Worm (Caenorhabditis elegans) whole organism, early embryonic: Measurements from ENCODE around the gene C30G4.2.
A peak's percentile ranks its signal among the peaks of the same experiment; 100 is the strongest.

Source experiments
- B0310.2 ChIP-seq: sonication (generic microtip); optimal IDR thresholded peaks from 2 replicates; lab custom pipeline; 2016; ENCODE audit warnings: mild to moderate bottlenecking, missing genetic modification characterization, missing compliant biosample characterization
- F13C5.2 ChIP-seq: sonication (generic microtip); optimal IDR thresholded peaks from 2 replicates; lab custom pipeline; 2017; ENCODE audit warnings: mild to moderate bottlenecking, missing genetic modification characterization, inconsistent platforms, missing compliant biosample characterization
- aly-1 ChIP-seq: sonication (generic microtip); optimal IDR thresholded peaks from 2 replicates; lab custom pipeline; 2016; ENCODE audit warnings: missing genetic modification characterization, missing compliant biosample characterization
- ama-1 ChIP-seq: fragments of 150-350 bp; optimal IDR thresholded peaks from 2 replicates; lab custom pipeline; 2014
- ceh-13 ChIP-seq: fragments of 200-800 bp; sonication (Bioruptor generic); optimal IDR thresholded peaks from 2 replicates; lab custom pipeline; 2018; ENCODE audit warnings: mild to moderate bottlenecking, missing genetic modification characterization, missing compliant biosample characterization
- ceh-36 ChIP-seq: sonication (generic microtip); optimal IDR thresholded peaks from 2 replicates; lab custom pipeline; 2016; ENCODE audit warnings: missing genetic modification characterization, inconsistent platforms, missing compliant biosample characterization
- ets-7 ChIP-seq: sonication (generic microtip); optimal IDR thresholded peaks from 2 replicates; lab custom pipeline; 2016; ENCODE audit warnings: missing genotype, missing genetic modification characterization, missing compliant biosample characterization
- flt-1 ChIP-seq: fragments of 200-800 bp; sonication (Bioruptor generic); IDR thresholded peaks from 2 replicates; pipeline ENCODE4 v1.3.6; 2022; ENCODE audit warnings: missing genetic modification characterization, missing compliant biosample characterization
- hmbx-1 ChIP-seq: sonication (generic microtip); optimal IDR thresholded peaks from 2 replicates; lab custom pipeline; 2016; ENCODE audit warnings: mild to moderate bottlenecking, missing genetic modification characterization, missing compliant biosample characterization
- hmg-4 ChIP-seq: fragments of 200-800 bp; sonication (Bioruptor generic); optimal IDR thresholded peaks from 2 replicates; lab custom pipeline; 2018; ENCODE audit warnings: mild to moderate bottlenecking, missing genetic modification characterization, missing compliant biosample characterization
- hnd-1 ChIP-seq: sonication (generic microtip); optimal IDR thresholded peaks from 2 replicates; lab custom pipeline; 2016; ENCODE audit warnings: missing genetic modification characterization, missing compliant biosample characterization
- pes-1 ChIP-seq: fragments of 200-800 bp; sonication (Bioruptor generic); IDR thresholded peaks from 2 replicates; pipeline ENCODE4 v1.3.6; 2022; ENCODE audit warnings: missing genetic modification reagents, missing genetic modification characterization, missing compliant biosample characterization
- scrt-1 ChIP-seq: fragments of 200-800 bp; sonication (Bioruptor generic); IDR thresholded peaks from 2 replicates; pipeline ENCODE4 v1.3.6; 2022; ENCODE audit warnings: missing genetic modification characterization, missing compliant biosample characterization
- sea-1 ChIP-seq: fragments of 200-800 bp; sonication (Bioruptor generic); conservative IDR thresholded peaks from 2 replicates; pipeline ENCODE4 v1.3.6; 2022; ENCODE audit warnings: missing genetic modification characterization, missing compliant biosample characterization
- tbx-11 ChIP-seq: fragments of 200-800 bp; sonication (Bioruptor generic); IDR thresholded peaks from 2 replicates; pipeline ENCODE4 v1.3.6; 2022; ENCODE audit warnings: missing genetic modification characterization, missing compliant biosample characterization
- tbx-37 ChIP-seq: fragments of 200-800 bp; sonication (Bioruptor generic); conservative IDR thresholded peaks from 2 replicates; pipeline ENCODE4 v1.3.6; 2022; ENCODE audit warnings: missing genetic modification reagents, missing genetic modification characterization, missing compliant biosample characterization
- tra-4 ChIP-seq: sonication (generic microtip); optimal IDR thresholded peaks from 2 replicates; lab custom pipeline; 2017; ENCODE audit warnings: missing genetic modification characterization, missing compliant biosample characterization

C30G4.2 gene

ce11 chrX:17054121-17054520, 8.7 kb upstream of the C30G4.2 start:
- TF ChIP-seq B0310.2 (no peak), aly-1 (tag; lab: Kevin White, UChicago) (no peak)

DNA sequence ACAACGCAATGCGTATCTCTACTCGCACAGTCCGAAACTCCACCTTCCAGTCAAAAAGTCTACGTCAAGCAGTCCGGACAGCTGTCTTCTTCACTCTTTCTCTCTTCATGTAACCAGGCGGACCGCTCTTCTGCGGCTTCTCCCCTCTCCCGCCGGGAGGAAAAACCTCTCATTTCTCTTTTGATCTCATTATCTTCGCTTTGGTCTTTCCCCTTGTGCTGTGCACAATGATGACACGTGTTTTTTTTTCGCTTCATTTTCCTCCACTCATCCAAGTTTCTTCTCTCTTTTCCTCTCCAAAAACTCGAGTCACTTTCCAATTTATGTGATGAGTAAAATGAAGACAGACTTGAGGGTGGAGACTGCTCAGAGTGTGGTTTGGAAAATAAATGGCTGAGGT, 2.5 kb downstream of the C30G4.2 start, which contains the start of gene F35B3.7:
F35B3.7 (minus strand) TSS at position 133 of the 400 bp plus-strand sequence.
- TF ChIP-seq tbx-37 (GFP tag; lab: Robert Waterston, UW) (no peak), hmbx-1 (no peak), pes-1 (GFP tag; lab: Robert Waterston, UW) (no peak)

- TF ChIP-seq hnd-1 (tag; lab: Kevin White, UChicago) = no peak
- no peak for TF ChIP-seq flt-1 (GFP tag; lab: Robert Waterston, UW)
- no peak for TF ChIP-seq hmbx-1
- no peak for TF ChIP-seq ceh-36 (tag; lab: Kevin White, UChicago)
- no peak for TF ChIP-seq sea-1 (GFP tag; lab: Robert Waterston, UW)
- no peak for TF ChIP-seq ama-1
- TF ChIP-seq F13C5.2 (tag; lab: Kevin White, UChicago) = no peak
- TF ChIP-seq B0310.2 = no peak
- no peak for TF ChIP-seq ceh-13 (GFP tag; lab: Kevin White, UChicago)
- TF ChIP-seq tra-4 (tag; lab: Kevin White, UChicago) = no peak
- TF ChIP-seq scrt-1 (GFP tag; lab: Robert Waterston, UW) = no peak
- TF ChIP-seq tbx-11 (GFP tag; lab: Robert Waterston, UW) = no peak
Measured at ce11 chrX:17041571-17041970, 3.9 kb downstream of the C30G4.2 start.

DNA sequence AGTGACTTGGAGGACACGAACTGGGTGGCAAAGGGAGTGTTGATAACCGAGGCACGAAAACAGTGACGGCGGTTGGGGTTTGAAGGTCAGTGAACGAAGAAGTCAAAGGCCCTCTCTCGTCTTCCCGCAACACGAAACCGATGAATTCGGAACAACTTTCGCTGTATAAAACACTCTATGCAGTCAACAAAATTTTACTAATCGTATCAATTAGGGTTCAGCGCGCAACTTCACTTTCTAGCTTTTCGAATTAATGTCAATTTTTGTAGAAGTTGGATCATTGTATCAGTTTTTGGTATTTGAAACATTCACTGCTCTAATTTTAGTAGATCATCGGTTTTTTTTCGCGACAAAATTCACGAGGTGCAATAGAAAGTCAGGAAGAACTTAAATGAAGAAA, 6.8 kb downstream of the C30G4.2 start:
- TF ChIP-seq tra-4 (tag; lab: Kevin White, UChicago) (no peak), ama-1 (no peak)

DNA sequence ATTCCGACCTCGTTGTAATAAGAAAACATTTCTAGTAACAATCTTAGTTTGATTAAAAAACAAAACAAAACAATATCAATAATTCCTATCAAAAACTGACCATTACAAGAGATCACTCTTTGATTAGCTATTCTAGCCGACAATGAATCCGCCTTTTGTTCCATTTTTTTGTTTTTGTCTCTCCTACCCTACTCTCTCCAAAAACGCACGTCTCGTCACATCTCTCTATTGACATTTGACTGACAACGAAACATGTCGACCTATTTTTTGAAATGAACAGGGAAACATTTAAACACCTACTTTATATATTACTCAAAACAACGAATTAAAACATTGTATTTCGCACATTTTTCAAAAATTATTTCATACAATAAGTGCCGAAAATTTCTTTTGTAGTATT, 10.7 kb downstream of the C30G4.2 start:
- TF ChIP-seq B0310.2 (no peak), tbx-11 (GFP tag; lab: Robert Waterston, UW) (no peak), ama-1 (no peak), pes-1 (GFP tag; lab: Robert Waterston, UW) (no peak), ceh-13 (GFP tag; lab: Kevin White, UChicago) (no peak), ceh-36 (tag; lab: Kevin White, UChicago) (no peak), sea-1 (GFP tag; lab: Robert Waterston, UW) (no peak), flt-1 (GFP tag; lab: Robert Waterston, UW) (no peak), hnd-1 (tag; lab: Kevin White, UChicago) (no peak), tra-4 (tag; lab: Kevin White, UChicago) (no peak), ets-7 (tag; lab: Kevin White, UChicago) (no peak), F13C5.2 (tag; lab: Kevin White, UChicago) (no peak)

DNA sequence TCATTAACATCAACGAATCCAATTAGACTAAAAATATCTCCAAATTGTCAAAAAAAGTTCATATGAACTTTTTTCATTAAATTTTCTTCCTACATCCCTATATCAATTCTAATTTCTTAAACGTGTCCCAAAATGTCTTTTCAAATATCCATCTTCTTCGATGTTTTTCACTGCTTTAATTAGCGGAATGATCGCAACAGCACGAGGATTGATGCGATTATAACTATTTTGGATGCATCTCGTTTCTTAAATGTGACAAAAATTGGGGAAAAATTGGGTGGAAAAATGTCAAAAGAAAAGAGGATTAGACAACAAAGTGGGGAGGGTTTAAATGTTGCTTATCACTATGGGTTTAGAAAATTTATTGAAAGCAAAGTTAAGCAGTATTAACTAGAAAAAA, 11.2 kb downstream of the C30G4.2 start:
- TF ChIP-seq hmg-4 (no peak), ama-1 (no peak), hmbx-1 (no peak), ceh-36 (tag; lab: Kevin White, UChicago) (no peak), hnd-1 (tag; lab: Kevin White, UChicago) (no peak), flt-1 (GFP tag; lab: Robert Waterston, UW) (no peak), ets-7 (tag; lab: Kevin White, UChicago) (no peak), aly-1 (tag; lab: Kevin White, UChicago) (no peak), sea-1 (GFP tag; lab: Robert Waterston, UW) (no peak), pes-1 (GFP tag; lab: Robert Waterston, UW) (no peak), tbx-37 (GFP tag; lab: Robert Waterston, UW) (no peak)

DNA sequence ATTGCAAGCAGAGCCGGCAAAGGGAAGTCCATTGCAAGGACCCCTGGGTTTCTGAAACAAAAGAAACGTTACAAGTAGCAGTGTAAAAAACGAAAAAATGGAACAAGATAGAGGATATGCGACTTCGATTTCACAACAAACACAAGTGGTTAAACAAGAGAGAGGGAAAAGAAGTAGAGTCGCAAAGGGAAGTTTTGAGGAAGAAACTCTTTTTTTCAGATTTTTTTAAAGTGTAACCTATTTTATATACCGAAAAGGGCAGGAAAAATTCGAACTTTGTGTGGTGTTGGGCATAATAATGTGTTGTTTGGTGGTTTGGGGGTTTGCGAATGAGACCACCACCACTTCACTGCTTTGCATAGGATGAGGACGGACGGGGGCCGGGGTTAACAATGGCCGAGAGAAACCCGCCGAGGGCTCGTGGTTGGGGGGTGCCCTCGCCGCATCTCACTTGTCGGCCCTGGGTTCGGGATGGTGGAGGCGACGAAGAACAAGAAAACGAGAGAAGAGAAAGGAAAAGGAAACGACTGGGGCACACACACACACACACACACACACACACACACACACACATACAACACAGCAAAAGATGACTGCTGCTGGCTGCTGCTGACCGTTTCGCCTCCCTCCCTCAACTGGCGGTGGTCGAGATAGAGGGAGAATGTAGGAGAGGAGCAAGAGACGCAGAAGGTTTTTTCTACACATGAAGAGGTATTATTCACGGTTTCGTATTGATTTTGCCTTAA, 15.1 kb downstream of the C30G4.2 start, which contains the start of gene ptrn-1:
ptrn-1 (minus strand) TSS at position 51 of the 746 bp plus-strand sequence.
- TF ChIP-seq tbx-11 (GFP tag; lab: Robert Waterston, UW) (0 out of 2 replicates have a peak, but pooled peaks have one; percentile 27), tbx-37 (GFP tag; lab: Robert Waterston, UW) (no peak), hnd-1 (tag; lab: Kevin White, UChicago) (no peak), hmg-4 (peak; percentile 95), aly-1 (tag; lab: Kevin White, UChicago) (peak; percentile 79), pes-1 (GFP tag; lab: Robert Waterston, UW) (peak; percentile 17; the same call in 1 of the 2 replicates), tra-4 (tag; lab: Kevin White, UChicago) (no peak), flt-1 (GFP tag; lab: Robert Waterston, UW) (peak; percentile 24; the same call in 1 of the 2 replicates), ets-7 (tag; lab: Kevin White, UChicago) (peak; percentile 6), sea-1 (GFP tag; lab: Robert Waterston, UW) (no peak), B0310.2 (peak; percentile 53), ama-1 (no peak), ceh-13 (GFP tag; lab: Kevin White, UChicago) (peak; percentile 23), F13C5.2 (tag; lab: Kevin White, UChicago) (peak; percentile 65)

- TF ChIP-seq ets-7 (tag; lab: Kevin White, UChicago) = no peak
- TF ChIP-seq aly-1 (tag; lab: Kevin White, UChicago) = no peak
- TF ChIP-seq scrt-1 (GFP tag; lab: Robert Waterston, UW) = no peak
- TF ChIP-seq tbx-37 (GFP tag; lab: Robert Waterston, UW) = no peak
- no peak for TF ChIP-seq tbx-11 (GFP tag; lab: Robert Waterston, UW)
- TF ChIP-seq sea-1 (GFP tag; lab: Robert Waterston, UW) = no peak
- no peak for TF ChIP-seq F13C5.2 (tag; lab: Kevin White, UChicago)
- no peak for TF ChIP-seq tra-4 (tag; lab: Kevin White, UChicago)
- TF ChIP-seq flt-1 (GFP tag; lab: Robert Waterston, UW) = no peak
- TF ChIP-seq ceh-36 (tag; lab: Kevin White, UChicago) = no peak
- TF ChIP-seq hmbx-1 = no peak
- TF ChIP-seq hmg-4 = no peak
- no peak for TF ChIP-seq ama-1
- no peak for TF ChIP-seq ceh-13 (GFP tag; lab: Kevin White, UChicago)
- TF ChIP-seq pes-1 (GFP tag; lab: Robert Waterston, UW) = no peak
Measured at ce11 chrX:17020858-17021257, 24.6 kb downstream of the C30G4.2 start, which contains the start of gene F35B3.4. Gene F35B3.4, minus strand, starts transcription at chrX:17020958.
